Fruit fly (Drosophila melanogaster): Measurements from ENCODE around the gene Orc5.
A peak's percentile ranks its signal among the peaks of the same experiment; 100 is the strongest.

DNA sequence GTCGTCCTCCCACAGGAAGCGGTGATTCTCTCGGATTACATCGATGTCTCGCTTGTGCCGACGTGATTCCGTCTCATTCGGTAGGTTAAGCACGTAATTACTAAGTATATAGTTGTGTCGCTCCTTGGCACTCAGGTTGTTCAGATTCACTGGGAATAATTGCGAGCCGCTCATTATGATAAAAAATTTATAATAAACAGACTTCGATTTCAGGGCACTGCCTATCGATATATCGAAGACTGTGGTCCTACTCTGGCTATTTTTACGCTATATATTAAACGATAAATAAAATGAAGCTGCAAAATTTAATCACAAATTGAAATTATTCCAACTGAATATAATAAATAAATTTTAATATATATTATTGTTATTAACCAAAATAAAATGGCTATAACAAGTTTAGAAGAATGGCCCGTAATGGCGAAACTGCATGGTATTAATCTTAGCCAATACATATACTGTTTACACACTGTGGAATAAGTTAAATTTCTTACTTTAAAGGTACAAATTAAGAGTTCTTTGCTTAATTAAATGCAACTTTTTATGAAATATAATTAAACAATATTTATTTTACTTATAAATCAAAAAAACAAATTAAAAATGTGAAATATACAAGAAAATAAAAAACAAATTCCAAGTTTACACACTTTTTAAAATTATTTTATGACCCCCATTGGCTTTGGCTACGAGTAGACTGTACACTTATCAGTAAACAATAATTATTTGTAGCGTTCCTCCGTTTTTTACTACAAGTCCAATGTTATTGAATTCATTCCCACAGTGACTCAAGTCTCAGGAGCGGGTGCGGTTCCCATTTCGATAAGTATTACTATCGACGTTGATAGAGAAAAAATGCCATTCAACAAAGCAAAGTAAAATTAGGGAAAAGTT lies 46.1 kb upstream of the Orc5 start, which contains the start of gene Eato:
- no peak for TF ChIP-seq tap (tag; optimal IDR thresholded peaks at IDR 0.05)
- peak; percentile 17 for TF ChIP-seq CG12391 (tag; optimal IDR thresholded peaks at IDR 0.05)
- no peak for TF ChIP-seq CG7928 (GFP tag; optimal IDR thresholded peaks at IDR 0.05)
- TF ChIP-seq CG17359 (tag; optimal IDR thresholded peaks at IDR 0.05), result no peak
- no peak for TF ChIP-seq Oaz (GFP tag; IDR thresholded peaks at IDR 0.05)
- TF ChIP-seq Chrac-16 (GFP tag; optimal IDR thresholded peaks at IDR 0.05), result peak; percentile 0
- peak; percentile 57; the same call in 1 of the 2 replicates for TF ChIP-seq CG9932 (GFP tag; IDR thresholded peaks at IDR 0.05)
- no peak for TF ChIP-seq croc (GFP tag; conservative IDR thresholded peaks at IDR 0.05)
- no peak for TF ChIP-seq kay (GFP tag; optimal IDR thresholded peaks at IDR 0.05)
- no peak for TF ChIP-seq CG10543 (GFP tag; optimal IDR thresholded peaks at IDR 0.05)
- peak; percentile 22 for TF ChIP-seq Xbp1 (GFP tag; optimal IDR thresholded peaks at IDR 0.05)

Data from whole organism, embryonic.